Worm (Caenorhabditis elegans): ENCODE measurements around the gene C29F9.9.

DNA sequence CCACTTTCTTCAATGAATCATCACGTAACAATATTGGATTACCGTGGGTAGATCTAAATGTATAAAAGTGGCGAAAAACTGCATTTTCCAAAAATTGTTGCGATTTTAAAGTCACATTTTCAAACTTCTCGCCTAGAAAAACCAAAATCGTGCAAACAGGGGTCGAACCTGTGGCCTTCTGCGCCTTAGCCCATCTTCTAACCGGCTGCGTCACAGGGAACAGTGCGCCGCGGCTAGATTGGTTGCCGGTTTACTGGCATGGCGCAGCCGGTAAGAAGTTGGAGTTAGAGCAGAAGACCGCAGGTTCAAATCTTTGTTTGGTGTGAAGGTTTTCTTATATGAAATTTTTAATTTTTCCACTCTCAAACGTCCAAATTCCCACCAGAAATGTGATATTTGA, 49.7 kb downstream of the C29F9.9 start:
- TF ChIP-seq ets-7 (tag; optimal IDR thresholded peaks at IDR 0.05) (no peak), scrt-1 (GFP tag; IDR thresholded peaks at IDR 0.05) (no peak), sea-1 (GFP tag; conservative IDR thresholded peaks at IDR 0.05) (no peak), ceh-13 (GFP tag; optimal IDR thresholded peaks at IDR 0.05) (no peak), ama-1 (optimal IDR thresholded peaks at IDR 0.05) (no peak), tbx-37 (GFP tag; conservative IDR thresholded peaks at IDR 0.05) (no peak), ceh-36 (tag; optimal IDR thresholded peaks at IDR 0.05) (no peak), hnd-1 (tag; optimal IDR thresholded peaks at IDR 0.05) (no peak), aly-1 (tag; optimal IDR thresholded peaks at IDR 0.05) (no peak), tra-4 (tag; optimal IDR thresholded peaks at IDR 0.05) (no peak)
